Fruit fly (Drosophila melanogaster): ENCODE data around the gene abs.

The abs gene

dm6 chr3R:4282207-4282606 is 49.4 kb downstream of the abs start:
- no peak for TF ChIP-seq CG17801 (GFP tag; optimal IDR thresholded peaks at IDR 0.05; ENCODE audit: partially characterized antibody)

dm6 chr3R:4284376-4284953 is 51.6 kb downstream of the abs start:
- no peak for TF ChIP-seq CG17801 (GFP tag; optimal IDR thresholded peaks at IDR 0.05; ENCODE audit: partially characterized antibody)

Data from ovary, adult (tissue).